Worm (Caenorhabditis elegans) whole organism, L3 larva: ENCODE results near the gene R13H4.6.
A peak's percentile ranks its signal among the peaks of the same experiment; 100 is the strongest.

Experiments used
- ZK546.5 ChIP-seq: sonication (generic microtip); optimal IDR thresholded peaks from 2 replicates; lab custom pipeline; 2017; ENCODE audit warnings: missing biosample characterization, missing genetic modification characterization
- aly-2 ChIP-seq: fragments of 150-350 bp; optimal IDR thresholded peaks from 2 replicates; lab custom pipeline; 2014; ENCODE audit warnings: missing biosample characterization, missing genetic modification characterization
- ama-1 ChIP-seq: fragments of 150-350 bp; optimal IDR thresholded peaks from 2 replicates; lab custom pipeline; 2018
- ceh-82 ChIP-seq: fragments of 150-350 bp; optimal IDR thresholded peaks from 2 replicates; lab custom pipeline; 2014; ENCODE audit warnings: missing biosample characterization, missing genetic modification characterization
- egl-27 ChIP-seq: sonication (generic microtip); optimal IDR thresholded peaks from 4 replicates; lab custom pipeline; 2017; ENCODE audit warnings: missing biosample characterization, missing genetic modification reagents, missing genetic modification characterization
- egl-5 ChIP-seq: fragments of 150-350 bp; optimal IDR thresholded peaks from 2 replicates; lab custom pipeline; 2017; ENCODE audit warnings: missing biosample characterization, missing genetic modification reagents, missing genetic modification characterization, inconsistent platforms
- elt-1 ChIP-seq: fragments of 150-350 bp; optimal IDR thresholded peaks from 2 replicates; lab custom pipeline; 2014; ENCODE audit warnings: missing biosample characterization, missing genetic modification characterization
- elt-2 ChIP-seq: sonication (generic microtip); optimal IDR thresholded peaks from 2 replicates; lab custom pipeline; 2016; ENCODE audit warnings: missing genetic modification reagents, mild to moderate bottlenecking, missing genetic modification characterization, missing compliant biosample characterization
- elt-3 ChIP-seq, 3 experiments: fragments of 150-350 bp in 1 of 3; sonication (generic microtip) in 2 of 3; optimal IDR thresholded peaks; 2 replicates in 2 of 3; 4 replicates in 1 of 3; lab custom pipeline; 2014 to 2017; ENCODE audit warnings: missing biosample characterization in 3 of 3, missing genetic modification characterization in 3 of 3
- eor-1 ChIP-seq, 2 experiments: fragments of 150-350 bp; optimal IDR thresholded peaks; 2 replicates each; lab custom pipeline; 2014 to 2018; ENCODE audit warnings: missing biosample characterization in 2 of 2, missing genetic modification characterization in 2 of 2
- fkh-10 ChIP-seq: sonication (generic microtip); optimal IDR thresholded peaks from 2 replicates; lab custom pipeline; 2017; ENCODE audit warnings: missing biosample characterization, missing genetic modification reagents, missing genetic modification characterization
- fos-1 ChIP-seq: fragments of 150-350 bp; optimal IDR thresholded peaks from 2 replicates; lab custom pipeline; 2014; ENCODE audit warnings: missing biosample characterization, missing genetic modification characterization
- hmg-11 ChIP-seq: sonication (generic microtip); optimal IDR thresholded peaks from 2 replicates; lab custom pipeline; 2016; ENCODE audit warnings: missing genetic modification characterization, missing compliant biosample characterization
- jun-1 ChIP-seq: fragments of 150-350 bp; optimal IDR thresholded peaks from 2 replicates; lab custom pipeline; 2014; ENCODE audit warnings: missing biosample characterization, missing genetic modification reagents, missing genetic modification characterization
- lin-39 ChIP-seq: fragments of 150-350 bp; optimal IDR thresholded peaks from 2 replicates; lab custom pipeline; 2018; ENCODE audit warnings: missing biosample characterization, missing genetic modification reagents, missing genetic modification characterization
- mdl-1 ChIP-seq: fragments of 150-350 bp; optimal IDR thresholded peaks from 2 replicates; lab custom pipeline; 2014; ENCODE audit warnings: missing biosample characterization, missing genetic modification characterization
- mml-1 ChIP-seq: fragments of 150-350 bp; sonication (generic microtip); optimal IDR thresholded peaks from 3 replicates; lab custom pipeline; 2014; ENCODE audit warnings: missing biosample characterization, missing genetic modification characterization
- nfya-1 ChIP-seq: sonication (generic microtip); optimal IDR thresholded peaks from 2 replicates; lab custom pipeline; 2017; ENCODE audit warnings: missing genetic modification characterization, mild to moderate bottlenecking, missing compliant biosample characterization, antibody characterized with exemption, moderate library complexity; ENCODE audit not compliant: insufficient read depth
- nhr-12 ChIP-seq: fragments of 150-350 bp; optimal IDR thresholded peaks from 2 replicates; lab custom pipeline; 2014; ENCODE audit warnings: missing biosample characterization, missing genetic modification characterization
- nhr-23 ChIP-seq: fragments of 150-350 bp; optimal IDR thresholded peaks from 2 replicates; lab custom pipeline; 2014; ENCODE audit warnings: missing biosample characterization, missing genetic modification reagents, missing genetic modification characterization
- nhr-237 ChIP-seq: fragments of 150-350 bp; optimal IDR thresholded peaks from 2 replicates; lab custom pipeline; 2014; ENCODE audit warnings: missing biosample characterization, missing genetic modification characterization
- nhr-25 ChIP-seq: sonication (generic microtip); optimal IDR thresholded peaks from 2 replicates; lab custom pipeline; 2017; ENCODE audit warnings: missing biosample characterization, missing genetic modification characterization
- nhr-28 ChIP-seq: fragments of 150-350 bp; optimal IDR thresholded peaks from 2 replicates; lab custom pipeline; 2014; ENCODE audit warnings: missing biosample characterization, missing genetic modification characterization
- nhr-43 ChIP-seq: sonication (generic microtip); optimal IDR thresholded peaks from 2 replicates; lab custom pipeline; 2016; ENCODE audit warnings: mild to moderate bottlenecking, missing genetic modification characterization, missing compliant biosample characterization; ENCODE audit not compliant: poor library complexity, severe bottlenecking
- nhr-67 ChIP-seq: fragments of 150-350 bp; optimal IDR thresholded peaks from 2 replicates; lab custom pipeline; 2014; ENCODE audit warnings: missing biosample characterization, missing genetic modification characterization
- nhr-76 ChIP-seq: fragments of 150-350 bp; sonication (generic microtip); optimal IDR thresholded peaks from 5 replicates; lab custom pipeline; 2014; ENCODE audit warnings: missing biosample characterization, missing genetic modification characterization
- nhr-77 ChIP-seq: fragments of 150-350 bp; optimal IDR thresholded peaks from 2 replicates; lab custom pipeline; 2014; ENCODE audit warnings: missing biosample characterization, missing genetic modification characterization
- pha-4 ChIP-seq: fragments of 150-350 bp; optimal IDR thresholded peaks from 2 replicates; lab custom pipeline; 2014; ENCODE audit warnings: missing biosample characterization, missing genetic modification reagents, missing genetic modification characterization
- pqm-1 ChIP-seq: fragments of 150-350 bp; optimal IDR thresholded peaks from 2 replicates; lab custom pipeline; 2017; ENCODE audit warnings: missing biosample characterization, missing genetic modification characterization, inconsistent platforms
- sea-2 ChIP-seq: fragments of 150-350 bp; sonication (generic microtip); optimal IDR thresholded peaks from 4 replicates; lab custom pipeline; 2014; ENCODE audit warnings: missing biosample characterization, missing genetic modification reagents, missing genetic modification characterization
- skn-1 ChIP-seq: fragments of 150-350 bp; optimal IDR thresholded peaks from 2 replicates; lab custom pipeline; 2014; ENCODE audit warnings: missing biosample characterization, missing genetic modification characterization
- snpc-4 ChIP-seq: fragments of 150-350 bp; optimal IDR thresholded peaks from 2 replicates; lab custom pipeline; 2014; ENCODE audit warnings: missing biosample characterization, missing genetic modification characterization
- tbx-2 ChIP-seq: sonication (generic microtip); optimal IDR thresholded peaks from 2 replicates; lab custom pipeline; 2016; ENCODE audit warnings: mild to moderate bottlenecking, missing genetic modification characterization, missing compliant biosample characterization
- unc-39 ChIP-seq: sonication (generic microtip); optimal IDR thresholded peaks from 4 replicates; lab custom pipeline; 2017; ENCODE audit warnings: missing biosample characterization, missing genetic modification characterization
- unc-62 ChIP-seq: fragments of 150-350 bp; sonication (generic microtip); optimal IDR thresholded peaks from 4 replicates; lab custom pipeline; 2014; ENCODE audit warnings: missing biosample characterization, missing genetic modification reagents, missing genetic modification characterization
- zag-1 ChIP-seq: fragments of 150-350 bp; optimal IDR thresholded peaks from 2 replicates; lab custom pipeline; 2014; ENCODE audit warnings: missing biosample characterization, missing genetic modification characterization

Gene R13H4.6

DNA sequence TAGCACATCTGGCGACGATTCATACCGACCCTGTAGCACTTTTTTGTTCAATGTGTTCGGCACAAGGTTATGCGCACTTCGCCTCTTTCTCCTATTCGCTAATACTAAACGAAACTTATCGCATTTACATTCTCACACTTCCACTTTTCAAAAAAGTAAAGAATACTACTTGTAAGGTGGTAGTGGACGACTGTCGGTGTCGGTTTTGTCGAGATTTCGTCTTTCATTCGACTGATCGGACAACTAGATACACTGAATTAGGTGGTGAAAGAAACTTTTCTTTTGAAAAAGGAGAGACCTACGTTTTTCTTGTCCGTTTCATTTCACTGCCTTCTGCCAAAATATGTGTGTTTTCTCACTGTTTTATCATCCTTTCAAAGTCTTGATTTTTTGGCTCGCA is 34.7 kb downstream of the R13H4.6 start:
- TF ChIP-seq nhr-76 (tag; lab: Kevin White, UChicago) (no peak), jun-1 (tag; lab: Kevin White, UChicago) (no peak), nhr-25 (peak; percentile 19), nhr-77 (tag; lab: Kevin White, UChicago) (no peak), tbx-2 (no peak), fos-1 (tag; lab: Kevin White, UChicago) (no peak), unc-62 (GFP tag; lab: Kevin White, UChicago) (no peak), nhr-67 (tag; lab: Kevin White, UChicago) (no peak), unc-39 (tag; lab: Kevin White, UChicago) (no peak)

ce11 chrV:11899149-11899548 is 36.2 kb downstream of the R13H4.6 start, which contains the start of gene sma-1:
Gene sma-1 (plus strand): TSS chrV:11899449.
- TF ChIP-seq pha-4: no peak
- TF ChIP-seq mdl-1 (tag; lab: Kevin White, UChicago): no peak
- TF ChIP-seq lin-39 (tag; lab: Kevin White, UChicago): no peak
- no peak for TF ChIP-seq ceh-82 (tag; lab: Kevin White, UChicago)
- no peak for TF ChIP-seq snpc-4 (tag; lab: Kevin White, UChicago)
- TF ChIP-seq unc-39 (tag; lab: Kevin White, UChicago): no peak
- TF ChIP-seq nhr-12: no peak
- no peak for TF ChIP-seq nhr-23
- TF ChIP-seq ZK546.5 (tag; lab: Kevin White, UChicago): no peak
- no peak for TF ChIP-seq eor-1 (tag; optimal IDR thresholded peaks at IDR 0.05; lab: Kevin White, UChicago)
- no peak for TF ChIP-seq mml-1 (tag; lab: Kevin White, UChicago)
- TF ChIP-seq egl-27 (tag; lab: Kevin White, UChicago): no peak
- no peak for TF ChIP-seq elt-3 (tag; optimal IDR thresholded peaks at IDR 0.05; lab: Kevin White, UChicago)
- TF ChIP-seq unc-62 (GFP tag; lab: Kevin White, UChicago): no peak
- no peak for TF ChIP-seq tbx-2
- TF ChIP-seq elt-1 (tag; lab: Kevin White, UChicago): no peak
- TF ChIP-seq nfya-1 (tag; lab: Kevin White, UChicago): no peak
- TF ChIP-seq nhr-76 (tag; lab: Kevin White, UChicago): no peak

- TF ChIP-seq elt-1 (tag; lab: Kevin White, UChicago) (no peak), nhr-25 (no peak), elt-2 (peak; percentile 84), hmg-11 (tag; lab: Kevin White, UChicago) (no peak), aly-2 (tag; lab: Kevin White, UChicago) (no peak), snpc-4 (tag; lab: Kevin White, UChicago) (no peak), elt-3 (tag; optimal IDR thresholded peaks at IDR 0.05; lab: Kevin White, UChicago) (no peak), ZK546.5 (tag; lab: Kevin White, UChicago) (no peak), pqm-1 (peak; percentile 72), nhr-43 (tag; lab: Kevin White, UChicago) (no peak), zag-1 (tag; lab: Kevin White, UChicago) (no peak)
Measured at ce11 chrV:11900127-11900526, 37.2 kb downstream of the R13H4.6 start.

DNA sequence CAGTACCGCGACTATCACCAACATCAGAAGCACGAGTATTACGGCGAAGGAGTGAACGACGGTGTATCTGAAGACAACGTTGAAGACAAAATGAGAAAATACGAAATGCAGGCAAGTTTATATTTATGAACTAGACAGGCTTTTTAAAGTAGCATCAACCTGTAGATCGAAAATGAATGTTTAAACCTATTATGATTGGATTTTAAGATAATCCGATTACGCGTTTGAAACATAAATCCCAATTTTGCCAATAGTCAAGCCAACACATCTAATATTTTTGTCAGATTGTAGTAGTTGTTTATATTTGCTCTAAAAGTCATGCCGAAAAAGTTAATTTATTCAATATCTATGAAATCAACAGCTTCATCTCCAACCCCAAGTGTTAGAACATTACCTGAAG is 38.3 kb downstream of the R13H4.6 start:
- no peak for TF ChIP-seq elt-3 (tag; optimal IDR thresholded peaks at IDR 0.05; lab: Kevin White, UChicago)

DNA sequence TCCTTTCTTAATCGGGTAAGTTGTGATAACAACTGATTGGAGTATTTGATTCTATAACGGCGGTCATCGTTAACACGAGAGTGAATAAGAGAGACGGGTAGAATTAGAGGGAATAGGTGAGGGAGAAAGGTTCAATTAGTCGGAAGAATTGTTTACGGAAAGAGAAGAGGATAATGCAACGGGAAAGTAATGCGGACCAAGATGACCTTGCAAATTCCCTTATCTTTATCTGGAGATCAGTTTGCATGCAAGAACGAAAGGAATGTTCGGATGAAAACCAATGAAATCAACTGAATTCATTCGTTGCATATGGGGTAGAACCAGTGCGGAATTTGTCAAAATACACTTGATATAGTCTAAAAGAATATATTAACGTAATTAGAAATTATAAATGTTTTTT is 39.2 kb downstream of the R13H4.6 start:
- TF ChIP-seq elt-2 (no peak), elt-1 (tag; lab: Kevin White, UChicago) (no peak), nfya-1 (tag; lab: Kevin White, UChicago) (no peak), nhr-237 (tag; lab: Kevin White, UChicago) (no peak), unc-62 (GFP tag; lab: Kevin White, UChicago) (no peak), aly-2 (tag; lab: Kevin White, UChicago) (no peak), ama-1 (lab: Kevin White, UChicago) (no peak)

DNA sequence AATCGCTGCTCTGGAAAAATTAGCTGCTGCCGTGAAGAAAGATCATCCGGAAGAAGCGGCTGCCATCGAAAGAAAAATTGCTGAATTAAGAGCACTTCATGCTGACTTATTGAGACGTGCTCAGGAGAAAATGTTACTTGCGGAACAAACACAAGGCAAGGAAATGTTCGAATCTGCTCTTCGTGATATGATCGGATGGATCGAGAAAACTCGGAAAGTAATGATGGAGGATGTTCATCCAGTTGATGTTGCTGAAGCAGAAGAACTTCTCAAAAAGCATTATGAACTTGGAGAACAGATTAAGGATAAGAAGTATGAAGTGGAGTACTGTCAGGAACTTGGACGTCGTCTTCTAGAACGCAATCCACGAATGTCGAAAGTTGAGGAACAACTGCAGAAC is 43.1 kb downstream of the R13H4.6 start:
- no peak for TF ChIP-seq ama-1 (lab: Kevin White, UChicago)
- TF ChIP-seq skn-1: no peak
- no peak for TF ChIP-seq fos-1 (tag; lab: Kevin White, UChicago)
- no peak for TF ChIP-seq nhr-23
- TF ChIP-seq nhr-76 (tag; lab: Kevin White, UChicago): no peak
- TF ChIP-seq snpc-4 (tag; lab: Kevin White, UChicago): no peak
- no peak for TF ChIP-seq mdl-1 (tag; lab: Kevin White, UChicago)
- TF ChIP-seq fkh-10: no peak
- TF ChIP-seq elt-1 (tag; lab: Kevin White, UChicago): no peak
- TF ChIP-seq egl-5 (tag; lab: Kevin White, UChicago): no peak
- TF ChIP-seq unc-39 (tag; lab: Kevin White, UChicago): no peak
- no peak for TF ChIP-seq sea-2 (GFP tag; lab: Kevin White, UChicago)
- no peak for TF ChIP-seq nhr-43 (tag; lab: Kevin White, UChicago)
- TF ChIP-seq mml-1 (tag; lab: Kevin White, UChicago): no peak
- TF ChIP-seq nhr-28 (tag; lab: Kevin White, UChicago): no peak
- no peak for TF ChIP-seq lin-39 (tag; lab: Kevin White, UChicago)
- TF ChIP-seq ZK546.5 (tag; lab: Kevin White, UChicago): no peak
